Worm (Caenorhabditis elegans): ENCODE data around the gene F37C12.21.

The F37C12.21 gene

DNA sequence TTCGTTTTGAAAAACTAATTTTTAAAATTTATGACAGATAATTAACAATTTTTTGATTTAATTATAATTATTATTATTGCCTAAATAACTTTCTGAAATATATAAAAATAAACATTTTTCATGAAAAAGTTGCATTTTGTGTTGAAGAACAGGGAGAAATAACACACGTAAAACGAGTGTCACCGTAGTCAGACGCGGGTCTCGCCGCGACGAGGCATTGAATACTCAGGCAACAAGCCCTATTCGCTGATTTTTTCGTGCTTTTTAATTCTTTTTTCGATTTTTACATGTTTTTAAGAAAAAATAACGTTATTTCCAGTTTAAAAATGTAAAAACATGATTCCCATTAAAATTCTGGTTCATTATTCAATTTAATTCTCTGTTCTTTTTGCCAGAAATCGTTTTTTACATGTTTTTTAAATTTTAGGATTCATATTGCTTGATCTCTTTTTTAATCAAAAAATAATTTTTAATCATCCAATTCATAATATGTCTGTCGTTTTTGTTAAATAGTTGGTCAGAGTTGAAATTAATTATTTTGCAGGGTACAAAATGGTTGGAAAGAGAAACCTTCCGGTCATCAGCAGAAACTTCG is 19.8 kb downstream of the F37C12.21 start, which contains the start of gene rpl-6 (continued):
- TF ChIP-seq ceh-32 (tag; optimal IDR thresholded peaks at IDR 0.05; ENCODE audit: poor library complexity): no peak
- peak; percentile 23 for TF ChIP-seq egl-27 (tag; optimal IDR thresholded peaks at IDR 0.05)
- no peak for TF ChIP-seq nhr-41 (GFP tag; IDR thresholded peaks at IDR 0.05)
- peak; percentile 17 for TF ChIP-seq gei-8 (GFP tag; optimal IDR thresholded peaks at IDR 0.05)
- TF ChIP-seq daf-16 (GFP tag; optimal IDR thresholded peaks at IDR 0.05): no peak
- peak; percentile 85 for TF ChIP-seq daf-16 (tag; optimal IDR thresholded peaks at IDR 0.05)
- peak; percentile 81 for TF ChIP-seq zfp-2 (tag; optimal IDR thresholded peaks at IDR 0.05)
- TF ChIP-seq rbr-2 (tag; optimal IDR thresholded peaks at IDR 0.05): peak; percentile 79
- no peak for TF ChIP-seq ceh-62 (tag; optimal IDR thresholded peaks at IDR 0.05)
- peak; percentile 46; the same call in 1 of the 2 replicates for TF ChIP-seq ctbp-1 (GFP tag; IDR thresholded peaks at IDR 0.05)
- TF ChIP-seq lin-1 (GFP tag; IDR thresholded peaks at IDR 0.05): no peak
- peak; percentile 88 for TF ChIP-seq hlh-30 (tag; optimal IDR thresholded peaks at IDR 0.05; ENCODE audit: insufficient read depth)
- no peak for TF ChIP-seq lin-15B (tag; optimal IDR thresholded peaks at IDR 0.05)
- no peak for TF ChIP-seq Y48G9A.11 (GFP tag; IDR thresholded peaks at IDR 0.05)
- peak; percentile 80 for TF ChIP-seq arid-1 (GFP tag; conservative IDR thresholded peaks at IDR 0.05)
- TF ChIP-seq F10B5.3 (tag; optimal IDR thresholded peaks at IDR 0.05): no peak
- TF ChIP-seq hmg-1.1 (GFP tag; IDR thresholded peaks at IDR 0.05): peak; percentile 78
- TF ChIP-seq ama-1 (optimal IDR thresholded peaks at IDR 0.05): peak; percentile 33
- TF ChIP-seq pha-4 (GFP tag; IDR thresholded peaks at IDR 0.05): peak; percentile 24; the same call in 1 of the 2 replicates
- peak; percentile 86 for TF ChIP-seq pha-4 (tag; optimal IDR thresholded peaks at IDR 0.05)
- peak; percentile 20; the same call in 1 of the 2 replicates for TF ChIP-seq tra-1 (GFP tag; IDR thresholded peaks at IDR 0.05)
- TF ChIP-seq lir-3 (tag; optimal IDR thresholded peaks at IDR 0.05): no peak
- TF ChIP-seq mxl-3 (GFP tag; optimal IDR thresholded peaks at IDR 0.05): peak; percentile 31
- no peak for TF ChIP-seq R02D3.7 (tag; optimal IDR thresholded peaks at IDR 0.05)
- no peak for TF ChIP-seq unc-62 (GFP tag; optimal IDR thresholded peaks at IDR 0.05 in 1 of 2)
- no peak for TF ChIP-seq unc-62 (tag; optimal IDR thresholded peaks at IDR 0.05)
- TF ChIP-seq dmd-6 (GFP tag; IDR thresholded peaks at IDR 0.05): peak; percentile 60
- peak; percentile 88 for TF ChIP-seq dpl-1 (GFP tag; optimal IDR thresholded peaks at IDR 0.05)
- TF ChIP-seq mep-1 (tag; optimal IDR thresholded peaks at IDR 0.05): peak; percentile 91
- TF ChIP-seq daf-8 (GFP tag; IDR thresholded peaks at IDR 0.05): no peak
- TF ChIP-seq mdl-1 (tag; optimal IDR thresholded peaks at IDR 0.05): peak in 1 of 2 experiments; percentile 26

DNA sequence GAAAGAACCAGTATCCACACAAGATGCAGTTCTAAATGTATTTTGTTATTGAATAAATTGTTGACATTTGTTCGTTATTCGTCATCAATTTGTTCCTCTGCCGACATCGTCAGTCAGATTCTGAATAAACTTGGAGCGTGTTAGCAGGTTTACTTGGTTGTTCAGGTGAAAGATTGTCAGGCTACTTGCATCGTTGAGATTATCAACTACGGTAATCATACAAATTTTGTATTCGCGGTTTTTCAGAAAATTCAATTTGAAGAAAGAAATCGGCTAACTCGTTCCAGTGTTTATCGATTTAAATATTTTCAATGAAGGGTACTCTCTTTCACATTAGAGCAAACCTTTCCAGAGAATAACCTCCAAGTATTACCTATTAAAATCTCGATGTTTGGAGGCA is 21.6 kb downstream of the F37C12.21 start, which contains the start of gene R151.2:
Gene R151.2, plus strand, starts transcription at position 247 of the 400 bp plus-strand sequence.
- no peak for TF ChIP-seq ceh-44 (GFP tag; IDR thresholded peaks at IDR 0.05)
- no peak for TF ChIP-seq Y75B8A.6 (GFP tag; IDR thresholded peaks at IDR 0.05)
- TF ChIP-seq ceh-32 (tag; optimal IDR thresholded peaks at IDR 0.05; ENCODE audit: poor library complexity): no peak
- peak; percentile 14 for TF ChIP-seq mes-2 (tag; optimal IDR thresholded peaks at IDR 0.05; ENCODE audit: poor library complexity, severe bottlenecking)
- TF ChIP-seq Y105C5A.15 (GFP tag; IDR thresholded peaks at IDR 0.05): no peak
- 0 out of 2 replicates have a peak, but pooled peaks have one; percentile 9 for TF ChIP-seq F44E2.7 (GFP tag; IDR thresholded peaks at IDR 0.05)
- no peak for TF ChIP-seq zag-1 (tag; optimal IDR thresholded peaks at IDR 0.05)
- peak; percentile 65 for TF ChIP-seq ama-1 (optimal IDR thresholded peaks at IDR 0.05)
- TF ChIP-seq ces-1 (GFP tag; optimal IDR thresholded peaks at IDR 0.05): no peak
- no peak for TF ChIP-seq ZK337.2 (GFP tag; IDR thresholded peaks at IDR 0.05)
- TF ChIP-seq vab-7 (GFP tag; IDR thresholded peaks at IDR 0.05): no peak
- no peak for TF ChIP-seq dmd-9 (GFP tag; IDR thresholded peaks at IDR 0.05)
- peak; percentile 29 for TF ChIP-seq lin-38 (GFP tag; IDR thresholded peaks at IDR 0.05)
- no peak for TF ChIP-seq lir-3 (tag; optimal IDR thresholded peaks at IDR 0.05)
- no peak for TF ChIP-seq zfp-3 (GFP tag; conservative IDR thresholded peaks at IDR 0.05)
- TF ChIP-seq duxl-1 (tag; optimal IDR thresholded peaks at IDR 0.05; ENCODE audit: poor library complexity): no peak
- no peak for TF ChIP-seq mxl-3 (GFP tag; optimal IDR thresholded peaks at IDR 0.05)
- no peak for TF ChIP-seq snpc-4 (tag; optimal IDR thresholded peaks at IDR 0.05)
- TF ChIP-seq lsy-2 (tag; optimal IDR thresholded peaks at IDR 0.05): no peak
- TF ChIP-seq Y48G9A.11 (GFP tag; IDR thresholded peaks at IDR 0.05): peak; percentile 38; the same call in 1 of the 2 replicates
- TF ChIP-seq sdz-12 (GFP tag; optimal IDR thresholded peaks at IDR 0.05): no peak
- no peak for TF ChIP-seq dpl-1 (GFP tag; optimal IDR thresholded peaks at IDR 0.05)
- TF ChIP-seq F49E8.2 (tag; optimal IDR thresholded peaks at IDR 0.05; ENCODE audit: borderline replicate concordance): peak; percentile 62

Data from whole organism, L4 larva.